Worm (Caenorhabditis elegans) whole organism, young adult: ENCODE measurements around the gene ZK829.3.

Experiments
- aptf-3 ChIP-seq: fragments of 200-800 bp; sonication (Bioruptor generic); IDR thresholded peaks from 2 replicates; pipeline ENCODE4 v1.3.6; 2022; ENCODE audit warnings: missing genetic modification characterization, missing compliant biosample characterization
- unc-62 ChIP-seq: fragments of 150-350 bp; optimal IDR thresholded peaks from 2 replicates; lab custom pipeline; 2014; ENCODE audit warnings: missing biosample characterization, missing genetic modification reagents, missing genetic modification characterization

DNA sequence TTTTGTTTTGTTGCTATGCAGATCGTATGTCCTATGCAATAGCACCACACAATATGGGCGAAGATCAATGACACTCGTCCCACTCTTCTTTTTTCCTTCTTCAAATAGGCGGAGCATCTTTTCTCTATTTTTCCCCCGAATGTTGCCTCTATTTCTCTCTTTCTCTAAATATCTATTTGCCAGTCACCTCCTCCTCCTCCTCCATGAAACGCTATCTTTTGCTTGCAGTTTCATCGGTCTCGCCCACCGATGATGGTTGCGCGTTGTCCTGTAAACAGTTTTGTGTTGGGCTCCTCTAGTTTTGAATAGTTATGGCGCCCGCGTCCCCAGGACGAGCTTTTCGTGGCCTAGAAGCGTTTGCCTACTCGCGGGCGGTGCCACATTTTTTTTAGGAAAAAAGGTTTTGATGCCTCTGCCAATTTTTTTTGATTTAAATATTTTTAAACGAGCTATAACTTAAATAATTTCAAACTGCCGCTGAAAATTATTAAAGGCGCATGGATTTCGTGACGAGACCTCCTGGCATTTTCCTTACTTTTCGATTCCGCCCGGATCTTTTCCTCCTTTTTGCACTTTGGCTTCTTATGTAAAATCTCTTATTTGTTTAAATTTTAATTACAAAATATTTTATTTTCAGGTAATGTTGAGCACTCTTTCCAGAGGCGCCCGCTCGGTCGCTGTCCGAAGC lies 7.2 kb upstream of the ZK829.3 start, which contains the start of gene gdh-1:
- TF ChIP-seq aptf-3 (GFP tag; lab: Robert Waterston, UW) = no peak
- no peak for TF ChIP-seq unc-62 (GFP tag; lab: Kevin White, UChicago)
